Worm (Caenorhabditis elegans): ENCODE measurements around the gene cdt-2.

cdt-2 gene

ce11 chrV:14945697-14946096, 45.2 kb downstream of the cdt-2 start, which contains the start of gene C30G7.3:
Gene C30G7.3 (minus strand): TSS chrV:14945704.
- TF ChIP-seq hmbx-1 (tag; optimal IDR thresholded peaks at IDR 0.05): no peak
- TF ChIP-seq flt-1 (GFP tag; IDR thresholded peaks at IDR 0.05): no peak
- TF ChIP-seq scrt-1 (GFP tag; IDR thresholded peaks at IDR 0.05): no peak

ce11 chrV:14945124-14945523, 45.8 kb downstream of the cdt-2 start:
- TF ChIP-seq tbx-11 (GFP tag; IDR thresholded peaks at IDR 0.05) (no peak), scrt-1 (GFP tag; IDR thresholded peaks at IDR 0.05) (no peak), tbx-37 (GFP tag; conservative IDR thresholded peaks at IDR 0.05) (no peak), tra-4 (tag; optimal IDR thresholded peaks at IDR 0.05) (no peak), ets-7 (tag; optimal IDR thresholded peaks at IDR 0.05) (no peak), flt-1 (GFP tag; IDR thresholded peaks at IDR 0.05) (no peak), ama-1 (optimal IDR thresholded peaks at IDR 0.05) (no peak)

- TF ChIP-seq hmbx-1 (tag; optimal IDR thresholded peaks at IDR 0.05) (no peak), B0310.2 (tag; optimal IDR thresholded peaks at IDR 0.05) (no peak), ceh-36 (tag; optimal IDR thresholded peaks at IDR 0.05) (no peak), hnd-1 (tag; optimal IDR thresholded peaks at IDR 0.05) (no peak), aly-1 (tag; optimal IDR thresholded peaks at IDR 0.05) (no peak), ets-7 (tag; optimal IDR thresholded peaks at IDR 0.05) (no peak), ama-1 (optimal IDR thresholded peaks at IDR 0.05) (no peak), pes-1 (GFP tag; IDR thresholded peaks at IDR 0.05) (no peak), tra-4 (tag; optimal IDR thresholded peaks at IDR 0.05) (no peak), flt-1 (GFP tag; IDR thresholded peaks at IDR 0.05) (no peak)
Observed at ce11 chrV:14943774-14944173, 47.2 kb downstream of the cdt-2 start.

ce11 chrV:14942898-14943297, 48.0 kb downstream of the cdt-2 start:
- TF ChIP-seq hmbx-1 (tag; optimal IDR thresholded peaks at IDR 0.05) (no peak), ets-7 (tag; optimal IDR thresholded peaks at IDR 0.05) (no peak), tbx-37 (GFP tag; conservative IDR thresholded peaks at IDR 0.05) (no peak), F13C5.2 (tag; optimal IDR thresholded peaks at IDR 0.05) (no peak), hmg-4 (GFP tag; optimal IDR thresholded peaks at IDR 0.05) (no peak), flt-1 (GFP tag; IDR thresholded peaks at IDR 0.05) (no peak), tra-4 (tag; optimal IDR thresholded peaks at IDR 0.05) (no peak), hnd-1 (tag; optimal IDR thresholded peaks at IDR 0.05) (no peak), ceh-13 (GFP tag; optimal IDR thresholded peaks at IDR 0.05) (no peak), aly-1 (tag; optimal IDR thresholded peaks at IDR 0.05) (no peak), ceh-36 (tag; optimal IDR thresholded peaks at IDR 0.05) (no peak), pes-1 (GFP tag; IDR thresholded peaks at IDR 0.05) (no peak), tbx-11 (GFP tag; IDR thresholded peaks at IDR 0.05) (no peak), ama-1 (optimal IDR thresholded peaks at IDR 0.05) (no peak), scrt-1 (GFP tag; IDR thresholded peaks at IDR 0.05) (no peak), sea-1 (GFP tag; conservative IDR thresholded peaks at IDR 0.05) (no peak), B0310.2 (tag; optimal IDR thresholded peaks at IDR 0.05) (no peak)

Measured in whole organism, early embryonic.